Worm (Caenorhabditis elegans) whole organism, L1 larva: Measurements from ENCODE around the gene ttn-1.

Experiments
- C16A3.4 ChIP-seq: fragments of 150-350 bp; optimal IDR thresholded peaks from 2 replicates; lab custom pipeline; 2014; ENCODE audit warnings: missing biosample characterization, missing genetic modification characterization
- aha-1 ChIP-seq: fragments of 150-350 bp; optimal IDR thresholded peaks from 2 replicates; lab custom pipeline; 2014; ENCODE audit warnings: missing biosample characterization, missing genetic modification characterization
- alr-1 ChIP-seq: fragments of 200-800 bp; sonication (Bioruptor generic); optimal IDR thresholded peaks from 2 replicates; lab custom pipeline; 2018; ENCODE audit warnings: borderline replicate concordance, mild to moderate bottlenecking, missing genetic modification characterization, missing compliant biosample characterization
- aly-2 ChIP-seq: fragments of 150-350 bp; optimal IDR thresholded peaks from 2 replicates; lab custom pipeline; 2014; ENCODE audit warnings: missing biosample characterization, missing genetic modification characterization
- blmp-1 ChIP-seq: fragments of 150-350 bp; optimal IDR thresholded peaks from 2 replicates; lab custom pipeline; 2014; ENCODE audit warnings: missing biosample characterization, missing genetic modification characterization
- ceh-63 ChIP-seq: fragments of 200-800 bp; sonication (Bioruptor generic); optimal IDR thresholded peaks from 2 replicates; lab custom pipeline; 2018; ENCODE audit warnings: mild to moderate bottlenecking, missing genetic modification characterization, missing compliant biosample characterization
- ceh-82 ChIP-seq, 3 experiments: fragments of 150-350 bp in 1 of 3; sonication (generic microtip) in 2 of 3; optimal IDR thresholded peaks; 2 replicates each; lab custom pipeline; 2014 to 2017; ENCODE audit warnings: missing biosample characterization in 3 of 3, missing genetic modification characterization in 3 of 3
- ceh-88 ChIP-seq: fragments of 200-800 bp; sonication (Bioruptor generic); IDR thresholded peaks from 2 replicates; pipeline ENCODE4 v1.3.6; 2022; ENCODE audit warnings: missing genetic modification characterization, missing compliant biosample characterization
- ceh-90 ChIP-seq: sonication (generic microtip); optimal IDR thresholded peaks from 2 replicates; lab custom pipeline; 2016; ENCODE audit warnings: missing genetic modification characterization, missing compliant biosample characterization
- ces-1 ChIP-seq: fragments of 150-350 bp; optimal IDR thresholded peaks from 2 replicates; lab custom pipeline; 2014; ENCODE audit warnings: missing biosample characterization, missing genetic modification reagents, missing genetic modification characterization
- dpl-1 ChIP-seq, 3 experiments: fragments of 150-350 bp in 2 of 3; sonication (generic microtip) in 1 of 3; optimal IDR thresholded peaks; 2 replicates each; lab custom pipeline; 2014 to 2017; ENCODE audit warnings: missing biosample characterization in 3 of 3, missing genetic modification characterization in 3 of 3, missing genetic modification reagents in 3 of 3
- dsc-1 ChIP-seq: sonication (generic microtip); optimal IDR thresholded peaks from 2 replicates; lab custom pipeline; 2016; ENCODE audit warnings: mild to moderate bottlenecking, missing genetic modification characterization, missing compliant biosample characterization
- efl-1 ChIP-seq, 4 experiments: fragments of 150-350 bp; optimal IDR thresholded peaks in 3 of 4; peaks in 1 of 4; 1 replicate in 1 of 4; 2 replicates in 3 of 4; lab custom pipeline; 2014; ENCODE audit warnings: missing biosample characterization in 2 of 4, missing genetic modification characterization in 2 of 4, missing genetic modification reagents in 2 of 4
- egl-27 ChIP-seq, 2 experiments: fragments of 150-350 bp in 1 of 2; sonication (generic microtip); optimal IDR thresholded peaks; 3 replicates each; lab custom pipeline; 2017 to 2018; ENCODE audit warnings: missing biosample characterization in 2 of 2, missing genetic modification characterization in 2 of 2, missing genetic modification reagents in 2 of 2
- elt-3 ChIP-seq, 6 experiments: fragments of 150-350 bp in 1 of 6; sonication (generic microtip); optimal IDR thresholded peaks; 2 replicates each; lab custom pipeline; 2017 to 2018; ENCODE audit warnings: missing biosample characterization in 6 of 6, missing genetic modification characterization in 6 of 6, inconsistent platforms in 1 of 6
- ets-5 ChIP-seq: fragments of 200-800 bp; sonication (Bioruptor generic); IDR thresholded peaks from 2 replicates; pipeline ENCODE4 v1.3.6; 2022; ENCODE audit warnings: missing genetic modification characterization, missing compliant biosample characterization
- fkh-8 ChIP-seq: sonication (generic microtip); optimal IDR thresholded peaks from 2 replicates; lab custom pipeline; 2016; ENCODE audit warnings: mild to moderate bottlenecking, missing genetic modification characterization, missing compliant biosample characterization
- fos-1 ChIP-seq: fragments of 150-350 bp; optimal IDR thresholded peaks from 2 replicates; lab custom pipeline; 2014; ENCODE audit warnings: missing biosample characterization, missing genetic modification characterization
- hpl-2 ChIP-seq: fragments of 150-350 bp; optimal IDR thresholded peaks from 2 replicates; lab custom pipeline; 2014; ENCODE audit warnings: missing biosample characterization, missing genetic modification reagents, missing genetic modification characterization
- isw-1 ChIP-seq: fragments of 200-800 bp; sonication (Bioruptor generic); IDR thresholded peaks from 2 replicates; pipeline ENCODE4 v1.3.6; 2022; ENCODE audit warnings: missing genetic modification characterization, missing compliant biosample characterization
- jun-1 ChIP-seq: fragments of 150-350 bp; optimal IDR thresholded peaks from 2 replicates; lab custom pipeline; 2014; ENCODE audit warnings: missing biosample characterization, missing genetic modification reagents, missing genetic modification characterization
- lin-14 ChIP-seq: fragments of 200-800 bp; sonication (Bioruptor generic); optimal IDR thresholded peaks from 2 replicates; lab custom pipeline; 2018; ENCODE audit warnings: mild to moderate bottlenecking, missing genetic modification characterization, moderate library complexity, missing compliant biosample characterization
- lin-35 ChIP-seq, 2 experiments: fragments of 150-350 bp; optimal IDR thresholded peaks; 2 replicates each; lab custom pipeline; 2014; ENCODE audit warnings: missing biosample characterization in 2 of 2, missing genetic modification characterization in 2 of 2, missing genetic modification reagents in 2 of 2
- lir-3 ChIP-seq: sonication (generic microtip); optimal IDR thresholded peaks from 2 replicates; lab custom pipeline; 2016; ENCODE audit warnings: mild to moderate bottlenecking, missing genetic modification characterization, moderate library complexity, missing compliant biosample characterization; ENCODE audit not compliant: poor library complexity
- lsy-2 ChIP-seq, 2 experiments: fragments of 150-350 bp; optimal IDR thresholded peaks; 2 replicates each; lab custom pipeline; 2014; ENCODE audit warnings: missing biosample characterization in 2 of 2, missing genetic modification characterization in 2 of 2
- mef-2 ChIP-seq: fragments of 150-350 bp; optimal IDR thresholded peaks from 2 replicates; lab custom pipeline; 2014; ENCODE audit warnings: missing biosample characterization, missing genetic modification characterization
- mep-1 ChIP-seq: fragments of 150-350 bp; optimal IDR thresholded peaks from 2 replicates; lab custom pipeline; 2014; ENCODE audit warnings: missing biosample characterization, missing genetic modification characterization
- nhr-11 ChIP-seq: fragments of 150-350 bp; optimal IDR thresholded peaks from 2 replicates; lab custom pipeline; 2014; ENCODE audit warnings: missing biosample characterization, missing genetic modification characterization
- nhr-12 ChIP-seq: sonication (generic microtip); optimal IDR thresholded peaks from 2 replicates; lab custom pipeline; 2017; ENCODE audit warnings: missing biosample characterization, missing genetic modification characterization
- nhr-20 ChIP-seq: sonication (generic microtip); optimal IDR thresholded peaks from 2 replicates; lab custom pipeline; 2016; ENCODE audit warnings: mild to moderate bottlenecking, missing genetic modification characterization, missing compliant biosample characterization
- nhr-237 ChIP-seq: fragments of 150-350 bp; optimal IDR thresholded peaks from 2 replicates; lab custom pipeline; 2014; ENCODE audit warnings: missing biosample characterization, missing genetic modification characterization
- nhr-71 ChIP-seq: sonication (generic microtip); optimal IDR thresholded peaks from 2 replicates; lab custom pipeline; 2016; ENCODE audit warnings: mild to moderate bottlenecking, missing genetic modification characterization, moderate library complexity, missing compliant biosample characterization
- nhr-76 ChIP-seq: sonication (generic microtip); optimal IDR thresholded peaks from 2 replicates; lab custom pipeline; 2017; ENCODE audit warnings: missing biosample characterization, missing genetic modification characterization
- nhr-77 ChIP-seq: fragments of 150-350 bp; optimal IDR thresholded peaks from 2 replicates; lab custom pipeline; 2014; ENCODE audit warnings: missing biosample characterization, missing genetic modification characterization
- nhr-84 ChIP-seq: sonication (generic microtip); optimal IDR thresholded peaks from 2 replicates; lab custom pipeline; 2017; ENCODE audit warnings: missing biosample characterization, missing genetic modification characterization
- nhr-85 ChIP-seq: sonication (generic microtip); peaks from one replicate; lab custom pipeline; 2016; ENCODE audit warnings: missing genetic modification characterization, inconsistent platforms, missing compliant biosample characterization
- pag-3 ChIP-seq: sonication (generic microtip); optimal IDR thresholded peaks from 2 replicates; lab custom pipeline; 2017; ENCODE audit warnings: missing genetic modification characterization, mild to moderate bottlenecking, missing compliant biosample characterization, antibody characterized with exemption, borderline replicate concordance; ENCODE audit not compliant: insufficient read depth
- pax-3 ChIP-seq: fragments of 200-800 bp; sonication (Bioruptor generic); optimal IDR thresholded peaks from 2 replicates; lab custom pipeline; 2018; ENCODE audit warnings: mild to moderate bottlenecking, missing genetic modification characterization, moderate library complexity, missing compliant biosample characterization
- pqm-1 ChIP-seq: sonication (generic microtip); optimal IDR thresholded peaks from 3 replicates; lab custom pipeline; 2017; ENCODE audit warnings: missing biosample characterization, missing genetic modification characterization
- rnt-1 ChIP-seq: sonication (generic microtip); optimal IDR thresholded peaks from 2 replicates; lab custom pipeline; 2016; ENCODE audit warnings: mild to moderate bottlenecking, missing genetic modification characterization, moderate library complexity, missing compliant biosample characterization
- skn-1 ChIP-seq: fragments of 150-350 bp; optimal IDR thresholded peaks from 2 replicates; lab custom pipeline; 2014; ENCODE audit warnings: missing biosample characterization, missing genetic modification characterization
- snpc-4 ChIP-seq: fragments of 150-350 bp; optimal IDR thresholded peaks from 2 replicates; lab custom pipeline; 2014; ENCODE audit warnings: missing biosample characterization, missing genetic modification characterization
- snu-23 ChIP-seq: sonication (generic microtip); optimal IDR thresholded peaks from 2 replicates; lab custom pipeline; 2016; ENCODE audit warnings: missing genetic modification characterization, missing compliant biosample characterization
- sup-37 ChIP-seq: fragments of 200-800 bp; sonication (Bioruptor generic); optimal IDR thresholded peaks from 2 replicates; lab custom pipeline; 2018; ENCODE audit warnings: mild to moderate bottlenecking, missing genetic modification characterization, missing compliant biosample characterization
- tbx-2 ChIP-seq: sonication (generic microtip); optimal IDR thresholded peaks from 2 replicates; lab custom pipeline; 2016; ENCODE audit warnings: missing genetic modification characterization, missing compliant biosample characterization
- tlp-1 ChIP-seq: fragments of 150-350 bp; optimal IDR thresholded peaks from 2 replicates; lab custom pipeline; 2014; ENCODE audit warnings: missing biosample characterization, missing genetic modification characterization
- unc-130 ChIP-seq: fragments of 150-350 bp; optimal IDR thresholded peaks from 2 replicates; lab custom pipeline; 2017; ENCODE audit warnings: missing biosample characterization, missing genetic modification characterization, inconsistent platforms
- zag-1 ChIP-seq: fragments of 150-350 bp; optimal IDR thresholded peaks from 2 replicates; lab custom pipeline; 2014; ENCODE audit warnings: missing biosample characterization, missing genetic modification characterization
- zip-4 ChIP-seq: fragments of 200-800 bp; sonication (Bioruptor generic); optimal IDR thresholded peaks from 2 replicates; lab custom pipeline; 2018; ENCODE audit warnings: mild to moderate bottlenecking, missing genetic modification characterization, moderate library complexity, missing compliant biosample characterization

ttn-1 gene

DNA sequence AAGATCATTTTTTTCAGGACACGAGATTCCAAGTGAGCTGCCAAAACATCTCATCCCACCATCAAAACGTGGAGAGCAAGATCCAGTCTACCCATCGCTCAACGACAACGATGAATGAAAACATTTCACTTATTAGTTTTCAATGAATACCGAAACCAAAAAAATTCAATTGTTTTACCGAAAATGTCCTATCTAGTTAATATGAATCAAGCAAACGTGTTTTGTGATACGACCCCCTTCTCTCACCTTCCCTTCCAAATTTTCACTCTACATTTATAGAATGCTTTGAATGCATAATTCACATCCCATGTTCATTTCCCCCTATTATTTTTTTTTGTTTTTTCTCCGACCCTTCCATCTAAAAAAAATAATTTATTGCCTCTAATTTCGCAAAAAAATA is 14.7 kb upstream of the ttn-1 start:
- no peak for TF ChIP-seq nhr-237 (tag; lab: Kevin White, UChicago)
- no peak for TF ChIP-seq efl-1 (optimal IDR thresholded peaks at IDR 0.05; lab: Kevin White, UChicago)
- peak in 1 of 2 experiments; percentile 91 for TF ChIP-seq efl-1 (GFP tag; optimal IDR thresholded peaks at IDR 0.05 in 1 of 2; lab: Kevin White, UChicago)
- peak; percentile 21 for TF ChIP-seq nhr-85 (tag; lab: Kevin White, UChicago)
- TF ChIP-seq mep-1 (tag; lab: Kevin White, UChicago) = no peak
- no peak for TF ChIP-seq nhr-12 (tag; lab: Kevin White, UChicago)

DNA sequence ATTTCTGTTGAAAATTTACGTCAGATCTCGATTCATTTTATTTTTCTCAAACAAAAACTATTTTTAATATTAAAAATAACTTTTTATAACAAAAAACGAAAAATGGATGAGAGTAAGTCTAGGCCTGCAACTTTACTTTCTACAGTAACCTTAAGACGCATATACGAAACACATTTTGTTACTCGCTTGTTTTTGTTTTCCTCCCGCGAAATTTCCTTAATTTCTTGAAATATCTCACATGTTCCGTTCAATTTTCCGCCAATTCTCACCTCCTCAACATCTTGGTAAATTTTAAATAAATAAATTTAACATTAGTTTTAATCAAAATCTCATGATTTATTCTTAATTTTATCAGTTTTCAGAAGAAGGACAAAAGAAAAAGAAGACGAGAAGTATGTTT is 12.0 kb upstream of the ttn-1 start:
- no peak for TF ChIP-seq fos-1 (tag; lab: Kevin White, UChicago)
- TF ChIP-seq ceh-63 (GFP tag; lab: Kevin White, UChicago) = no peak
- no peak for TF ChIP-seq lsy-2 (tag; optimal IDR thresholded peaks at IDR 0.05; lab: Kevin White, UChicago)
- TF ChIP-seq lin-14 (GFP tag; lab: Kevin White, UChicago) = no peak
- no peak for TF ChIP-seq skn-1 (tag; lab: Kevin White, UChicago)
- no peak for TF ChIP-seq dpl-1 (GFP tag; optimal IDR thresholded peaks at IDR 0.05; lab: Kevin White, UChicago)
- no peak for TF ChIP-seq nhr-84 (tag; lab: Kevin White, UChicago)

DNA sequence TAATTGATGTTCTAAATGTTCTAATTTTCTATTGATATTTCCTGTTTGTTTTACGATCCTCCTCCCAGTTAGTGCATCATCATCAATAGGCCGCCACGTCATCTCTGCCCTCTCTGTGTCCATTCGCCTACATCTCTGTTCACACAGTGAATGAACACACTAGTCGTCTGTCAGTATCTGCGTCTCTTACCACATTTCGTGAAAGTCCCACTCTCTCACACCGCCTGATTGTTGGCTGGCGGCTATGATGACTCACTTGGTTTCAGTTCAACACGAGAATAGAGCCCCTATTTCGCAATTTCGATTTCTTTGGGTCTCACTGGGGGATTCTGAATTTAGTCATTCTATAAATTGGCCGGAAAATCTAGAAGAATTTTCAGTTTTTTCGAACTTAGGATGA is 11.4 kb upstream of the ttn-1 start:
- TF ChIP-seq lir-3 (tag; lab: Kevin White, UChicago) = no peak
- peak; percentile 67 for TF ChIP-seq nhr-71 (tag; lab: Kevin White, UChicago)
- no peak for TF ChIP-seq pqm-1 (tag; lab: Kevin White, UChicago)
- TF ChIP-seq tlp-1 = no peak
- TF ChIP-seq pag-3 (tag; lab: Kevin White, UChicago) = no peak
- peak; percentile 34 for TF ChIP-seq snu-23 (GFP tag; lab: Kevin White, UChicago)
- TF ChIP-seq pax-3 (tag; lab: Kevin White, UChicago) = no peak
- no peak for TF ChIP-seq ces-1 (GFP tag; lab: Kevin White, UChicago)
- peak; percentile 29 for TF ChIP-seq blmp-1
- TF ChIP-seq nhr-20 (tag; lab: Kevin White, UChicago) = no peak
- TF ChIP-seq nhr-76 (tag; lab: Kevin White, UChicago) = no peak
- peak; percentile 29 for TF ChIP-seq nhr-11
- peak; percentile 36 for TF ChIP-seq rnt-1 (tag; lab: Kevin White, UChicago)
- no peak for TF ChIP-seq mef-2
- TF ChIP-seq lin-14 (GFP tag; lab: Kevin White, UChicago) = peak; percentile 86
- TF ChIP-seq aha-1 = no peak
- TF ChIP-seq aly-2 (tag; lab: Kevin White, UChicago) = no peak
- TF ChIP-seq ceh-90 (tag; lab: Kevin White, UChicago) = no peak
- no peak for TF ChIP-seq isw-1 (GFP tag; lab: Robert Waterston, UW)
- no peak for TF ChIP-seq dsc-1
- TF ChIP-seq egl-27 (tag; optimal IDR thresholded peaks at IDR 0.05; lab: Kevin White, UChicago) = no peak
- TF ChIP-seq nhr-77 (tag; lab: Kevin White, UChicago) = peak; percentile 27
- TF ChIP-seq tbx-2 (tag; lab: Kevin White, UChicago) = peak; percentile 16
- TF ChIP-seq zip-4 (GFP tag; lab: Kevin White, UChicago) = peak; percentile 62
- TF ChIP-seq hpl-2 = no peak
- no peak for TF ChIP-seq alr-1 (tag; lab: Kevin White, UChicago)
- TF ChIP-seq mep-1 (tag; lab: Kevin White, UChicago) = peak; percentile 80
- no peak for TF ChIP-seq unc-130 (tag; lab: Kevin White, UChicago)
- TF ChIP-seq ceh-82 (tag; optimal IDR thresholded peaks at IDR 0.05; lab: Kevin White, UChicago) = peak; percentile 4 to 63 (median 23)
- TF ChIP-seq dpl-1 (GFP tag; optimal IDR thresholded peaks at IDR 0.05; lab: Kevin White, UChicago) = peak in 2 of 3 experiments; percentile 12 to 20
- TF ChIP-seq jun-1 = peak; percentile 94
- peak in 1 of 6 experiments; percentile 68 for TF ChIP-seq elt-3 (tag; optimal IDR thresholded peaks at IDR 0.05; lab: Kevin White, UChicago)
- TF ChIP-seq lin-35 (GFP tag; optimal IDR thresholded peaks at IDR 0.05; lab: Kevin White, UChicago) = peak; percentile 19 to 31
- peak; percentile 72 for TF ChIP-seq fkh-8
- TF ChIP-seq ceh-88 (GFP tag; lab: Robert Waterston, UW) = no peak
- TF ChIP-seq zag-1 (tag; lab: Kevin White, UChicago) = no peak
- TF ChIP-seq snpc-4 = peak; percentile 53
- TF ChIP-seq C16A3.4 = peak; percentile 14
- TF ChIP-seq sup-37 (GFP tag; lab: Kevin White, UChicago) = no peak
- TF ChIP-seq ets-5 = no peak
